Fruit fly (Drosophila melanogaster) whole organism: ENCODE data around the gene CG5196.

Source experiments
- CG8478 ChIP-seq: fragments of >200 bp; optimal IDR thresholded peaks from 2 replicates; lab custom pipeline; 2018; ENCODE audit warnings: inconsistent platforms
- Dll ChIP-seq: fragments of >200 bp; optimal IDR thresholded peaks from 2 replicates; lab custom pipeline; 2017
- EcR ChIP-seq, 2 experiments: fragments of >200 bp; optimal IDR thresholded peaks; 2 replicates each; lab custom pipeline; 2017; ENCODE audit warnings: missing biosample characterization in 2 of 2, missing genetic modification characterization in 2 of 2, missing genetic modification reagents in 2 of 2
- pan ChIP-seq: fragments of >200 bp; optimal IDR thresholded peaks from 2 replicates; lab custom pipeline; 2017
- psq ChIP-seq: fragments of >200 bp; optimal IDR thresholded peaks from 2 replicates; lab custom pipeline; 2017
- usp ChIP-seq: fragments of >200 bp; optimal IDR thresholded peaks from 2 replicates; lab custom pipeline; 2017; ENCODE audit warnings: missing biosample characterization, missing genetic modification characterization, mixed read lengths

- TF ChIP-seq psq (lab: Kevin White, UChicago): no peak
- TF ChIP-seq CG8478: no peak
- TF ChIP-seq pan (lab: Kevin White, UChicago): no peak
- no peak for TF ChIP-seq Dll
- no peak for TF ChIP-seq usp (GFP tag; lab: Kevin White, UChicago)
- TF ChIP-seq EcR (GFP tag; optimal IDR thresholded peaks at IDR 0.05; lab: Kevin White, UChicago): no peak
These were observed 6.3 kb upstream of the CG5196 start, which contains the start of gene DNAlig3 for dm6 chr3R:12401672-12402296.
